Fruit fly (Drosophila melanogaster): ENCODE data around the gene CG17192.
A peak's percentile ranks its signal among the peaks of the same experiment; 100 is the strongest.

CG17192 gene

DNA sequence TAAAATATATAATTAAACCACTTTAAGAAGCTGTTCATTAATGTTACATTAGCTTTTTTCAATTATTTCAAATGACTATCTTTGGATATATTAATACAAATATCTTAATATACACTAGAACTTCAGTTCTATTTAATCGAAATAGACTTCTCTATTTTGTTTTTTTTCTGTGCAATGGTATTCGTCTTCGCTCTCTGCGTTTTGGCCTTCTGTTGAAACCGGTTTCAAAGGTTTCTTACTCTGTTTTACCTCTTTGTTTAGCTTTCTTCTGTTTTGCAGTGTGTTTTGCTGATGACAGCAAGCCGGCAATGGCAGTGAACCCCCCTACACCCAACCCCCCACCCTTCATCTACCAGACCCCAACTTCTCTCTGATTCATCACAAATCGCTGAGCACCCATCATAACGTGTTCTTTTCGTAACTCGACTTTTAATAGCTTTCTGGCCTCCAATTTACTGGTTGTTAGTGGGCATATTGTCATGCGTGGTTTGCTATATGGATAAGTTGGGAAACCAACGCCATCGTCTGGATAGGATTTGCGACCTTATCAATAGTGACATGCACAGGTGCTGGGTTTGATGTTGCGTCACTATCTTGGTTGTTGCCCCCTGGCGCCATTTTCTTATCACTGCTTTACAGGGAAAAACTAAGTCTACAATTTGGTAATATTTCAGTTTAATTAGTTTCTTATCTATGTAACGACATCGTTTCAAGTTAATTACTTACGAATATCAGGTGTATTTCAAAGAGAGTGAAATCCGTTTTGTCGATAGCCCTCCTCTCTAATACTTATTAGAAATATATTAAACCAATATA, 49.1 kb downstream of the CG17192 start:
- TF ChIP-seq OdsH (GFP tag; optimal IDR thresholded peaks at IDR 0.05) (no peak), CG10631 (GFP tag; optimal IDR thresholded peaks at IDR 0.05) (peak; percentile 27), Sox14 (GFP tag; optimal IDR thresholded peaks at IDR 0.05) (no peak), acj6 (GFP tag; optimal IDR thresholded peaks at IDR 0.05) (no peak), CG6163 (GFP tag; IDR thresholded peaks at IDR 0.05) (peak; percentile 65; the same call in 2 of the 3 replicates), dac (GFP tag; optimal IDR thresholded peaks at IDR 0.05) (no peak), Smox (GFP tag; optimal IDR thresholded peaks at IDR 0.05) (no peak), Blimp-1 (GFP tag; optimal IDR thresholded peaks at IDR 0.05) (no peak), lz (GFP tag; optimal IDR thresholded peaks at IDR 0.05) (no peak), CG3919 (GFP tag; optimal IDR thresholded peaks at IDR 0.05) (no peak), CG16779 (tag; optimal IDR thresholded peaks at IDR 0.05) (no peak), CG6276 (GFP tag; optimal IDR thresholded peaks at IDR 0.05) (peak; percentile 30), fd85E (GFP tag; optimal IDR thresholded peaks at IDR 0.05) (no peak), Sox102F (GFP tag; optimal IDR thresholded peaks at IDR 0.05) (no peak), CG1621 (tag; optimal IDR thresholded peaks at IDR 0.05) (no peak), CG34406 (GFP tag; optimal IDR thresholded peaks at IDR 0.05) (peak; percentile 1), CG32006 (GFP tag; optimal IDR thresholded peaks at IDR 0.05) (no peak), Ets21C (GFP tag; optimal IDR thresholded peaks at IDR 0.05) (no peak), Hr38 (GFP tag; optimal IDR thresholded peaks at IDR 0.05) (no peak), vri (GFP tag; optimal IDR thresholded peaks at IDR 0.05) (peak; percentile 36), topi (GFP tag; optimal IDR thresholded peaks at IDR 0.05) (no peak), CG11762 (GFP tag; optimal IDR thresholded peaks at IDR 0.05; ENCODE audit: insufficient read depth) (no peak), spab (GFP tag; optimal IDR thresholded peaks at IDR 0.05) (no peak), CG3032 (tag; optimal IDR thresholded peaks at IDR 0.05) (no peak), cyc (GFP tag; optimal IDR thresholded peaks at IDR 0.05) (no peak), CG8319 (GFP tag; optimal IDR thresholded peaks at IDR 0.05) (peak; percentile 3), eg (GFP tag; IDR thresholded peaks at IDR 0.05) (no peak), achi (GFP tag; optimal IDR thresholded peaks at IDR 0.05) (no peak), Hr39 (GFP tag; optimal IDR thresholded peaks at IDR 0.05) (no peak), dsx (GFP tag; optimal IDR thresholded peaks at IDR 0.05; ENCODE audit: poor library complexity, severe bottlenecking) (no peak), net (GFP tag; optimal IDR thresholded peaks at IDR 0.05) (no peak), pdm3 (GFP tag; optimal IDR thresholded peaks at IDR 0.05) (no peak), Hr4 (GFP tag; optimal IDR thresholded peaks at IDR 0.05) (no peak), CG9139 (GFP tag; optimal IDR thresholded peaks at IDR 0.05) (no peak), svp (GFP tag) (peak; percentile 28), salr (GFP tag; optimal IDR thresholded peaks at IDR 0.05) (no peak), CG11294 (GFP tag; IDR thresholded peaks at IDR 0.05) (no peak), CG6792 (GFP tag; optimal IDR thresholded peaks at IDR 0.05) (no peak), CG31627 (GFP tag; optimal IDR thresholded peaks at IDR 0.05) (no peak), CG7368 (GFP tag; optimal IDR thresholded peaks at IDR 0.05) (no peak), CG4318 (GFP tag; optimal IDR thresholded peaks at IDR 0.05) (no peak), Ets96B (tag; optimal IDR thresholded peaks at IDR 0.05) (no peak), ss (GFP tag; optimal IDR thresholded peaks at IDR 0.05) (peak in 1 of 2 experiments; percentile 10), fkh (GFP tag; optimal IDR thresholded peaks at IDR 0.05) (peak; percentile 38), CG8632 (GFP tag; optimal IDR thresholded peaks at IDR 0.05) (peak; percentile 28), Eip78C (GFP tag) (peak; percentile 83), CG15336 (GFP tag; IDR thresholded peaks at IDR 0.05) (peak; percentile 61; the same call in 1 of the 2 replicates), fd59A (GFP tag; optimal IDR thresholded peaks at IDR 0.05) (no peak), Eip93F (GFP tag; optimal IDR thresholded peaks at IDR 0.05) (no peak), Eip75B (GFP tag; optimal IDR thresholded peaks at IDR 0.05) (no peak), CG6854 (GFP tag; optimal IDR thresholded peaks at IDR 0.05) (no peak)
